Worm (Caenorhabditis elegans): ENCODE data around the gene F59A7.12.

Gene F59A7.12

DNA sequence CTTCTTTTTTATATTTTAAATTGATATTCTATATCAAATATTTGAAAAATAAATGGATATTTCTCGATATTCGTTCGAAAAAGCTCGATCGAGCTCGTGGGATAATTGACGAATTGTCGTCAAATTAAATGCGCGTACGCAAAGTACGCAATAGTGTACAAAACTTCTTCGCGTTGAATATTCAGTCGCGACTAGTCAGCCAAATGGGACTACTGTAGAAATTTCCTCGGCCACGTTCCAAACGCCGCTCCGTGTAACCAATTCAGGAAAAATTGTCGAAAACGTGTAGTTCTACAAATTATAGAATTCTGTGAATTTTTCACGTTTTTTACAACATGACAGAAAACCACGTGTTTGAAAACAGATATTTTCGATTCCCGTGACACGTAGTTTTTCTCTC lies 21.6 kb upstream of the F59A7.12 start:
- TF ChIP-seq dpl-1 (GFP tag; optimal IDR thresholded peaks at IDR 0.05) (peak; percentile 40), duxl-1 (tag; optimal IDR thresholded peaks at IDR 0.05; ENCODE audit: poor library complexity) (peak; percentile 64), hlh-30 (tag; optimal IDR thresholded peaks at IDR 0.05; ENCODE audit: insufficient read depth) (peak; percentile 28), snpc-1.2 (GFP tag; IDR thresholded peaks at IDR 0.05) (peak; percentile 59; the same call in 1 of the 2 replicates), mes-2 (tag; optimal IDR thresholded peaks at IDR 0.05; ENCODE audit: poor library complexity, severe bottlenecking) (peak; percentile 94), egl-27 (tag; optimal IDR thresholded peaks at IDR 0.05) (no peak), dmd-6 (GFP tag; IDR thresholded peaks at IDR 0.05) (peak; percentile 66), nhr-77 (tag; optimal IDR thresholded peaks at IDR 0.05) (peak; percentile 62), nhr-42 (GFP tag; IDR thresholded peaks at IDR 0.05) (peak; percentile 47; the same call in 1 of the 2 replicates), dve-1 (tag; optimal IDR thresholded peaks at IDR 0.05; ENCODE audit: insufficient read depth) (peak; percentile 34), ama-1 (optimal IDR thresholded peaks at IDR 0.05) (no peak), madf-9 (GFP tag; conservative IDR thresholded peaks at IDR 0.05) (0 out of 2 replicates have a peak, but pooled peaks have one; percentile 33), ctbp-1 (GFP tag; IDR thresholded peaks at IDR 0.05) (0 out of 2 replicates have a peak, but pooled peaks have one; percentile 51), nhr-237 (tag; optimal IDR thresholded peaks at IDR 0.05) (no peak), nhr-102 (tag; optimal IDR thresholded peaks at IDR 0.05) (peak; percentile 70), mxl-2 (GFP tag; conservative IDR thresholded peaks at IDR 0.05) (no peak), lin-38 (GFP tag; IDR thresholded peaks at IDR 0.05) (peak; percentile 88), rbr-2 (tag; optimal IDR thresholded peaks at IDR 0.05) (peak; percentile 46), zip-2 (tag; optimal IDR thresholded peaks at IDR 0.05) (no peak), Y75B8A.6 (GFP tag; IDR thresholded peaks at IDR 0.05) (no peak), hmg-1.1 (GFP tag; IDR thresholded peaks at IDR 0.05) (peak; percentile 50; the same call in 1 of the 2 replicates), unc-130 (GFP tag; optimal IDR thresholded peaks at IDR 0.05) (peak; percentile 91), ceh-20 (GFP tag; IDR thresholded peaks at IDR 0.05) (0 out of 2 replicates have a peak, but pooled peaks have one; percentile 65), unc-62 (GFP tag; optimal IDR thresholded peaks at IDR 0.05 in 1 of 2) (peak in 1 of 2 experiments; percentile 80), unc-62 (tag; optimal IDR thresholded peaks at IDR 0.05) (no peak), hif-1 (tag; optimal IDR thresholded peaks at IDR 0.05) (peak in 1 of 2 experiments; percentile 70), daf-16 (GFP tag; optimal IDR thresholded peaks at IDR 0.05) (no peak), daf-16 (tag; optimal IDR thresholded peaks at IDR 0.05) (peak; percentile 25), Y48G9A.11 (GFP tag; IDR thresholded peaks at IDR 0.05) (peak; percentile 60; the same call in 1 of the 2 replicates), lsy-2 (tag; optimal IDR thresholded peaks at IDR 0.05) (peak; percentile 47 to 96), ces-1 (GFP tag; optimal IDR thresholded peaks at IDR 0.05) (no peak), T26A8.4 (GFP tag; IDR thresholded peaks at IDR 0.05) (peak; percentile 67), ztf-7 (tag; optimal IDR thresholded peaks at IDR 0.05) (no peak), nhr-28 (tag; optimal IDR thresholded peaks at IDR 0.05) (peak; percentile 54), mxl-3 (GFP tag; optimal IDR thresholded peaks at IDR 0.05) (peak; percentile 3), hlh-11 (tag; optimal IDR thresholded peaks at IDR 0.05) (peak; percentile 49), F44E2.7 (GFP tag; IDR thresholded peaks at IDR 0.05) (no peak), lin-15B (tag; optimal IDR thresholded peaks at IDR 0.05) (peak; percentile 15), tag-97 (GFP tag; IDR thresholded peaks at IDR 0.05) (no peak), nhr-10 (tag; optimal IDR thresholded peaks at IDR 0.05) (no peak), F37D6.2 (tag; optimal IDR thresholded peaks at IDR 0.05) (no peak)

- no peak for TF ChIP-seq jun-1 (tag; optimal IDR thresholded peaks at IDR 0.05)
- TF ChIP-seq nhr-10 (tag; optimal IDR thresholded peaks at IDR 0.05) = no peak
- no peak for TF ChIP-seq egl-27 (tag; optimal IDR thresholded peaks at IDR 0.05)
- no peak for TF ChIP-seq spr-3 (GFP tag; optimal IDR thresholded peaks at IDR 0.05)
- TF ChIP-seq aly-2 (tag; optimal IDR thresholded peaks at IDR 0.05) = no peak
- no peak for TF ChIP-seq daf-19 (GFP tag; conservative IDR thresholded peaks at IDR 0.05)
- TF ChIP-seq tra-1 (GFP tag; IDR thresholded peaks at IDR 0.05) = no peak
- no peak for TF ChIP-seq ZK546.5 (tag; optimal IDR thresholded peaks at IDR 0.05)
- TF ChIP-seq madf-5 (GFP tag; IDR thresholded peaks at IDR 0.05) = no peak
Measured at ce11 chrV:2011777-2012176, 18.2 kb upstream of the F59A7.12 start, which contains the start of gene F59A7.7. Gene F59A7.7 (plus strand): TSS chrV:2012077.

Measured in whole organism, L4 larva.